In genomic region chrX:15572021-15572420, ce11 we compare ENCODE assay signal across 1 worm cellular context.
A peak's percentile ranks its signal among the peaks of the same experiment; 100 is the strongest.
TF ChIP-seq lines count a peak whose summit lies in the region.

No protein-coding gene starts in this region.

TF ChIP-seq in whole organism, L4 larva, 104 proteins besides CTCF, POLR2A, EP300 and RAD21 (continued from another document):
- TF ChIP-seq egl-43 (GFP tag; IDR thresholded peaks at IDR 0.05; lab: Robert Waterston, UW), result peak; percentile 48; the same call in 1 of the 2 replicates
- no peak for TF ChIP-seq snpc-4 (tag; optimal IDR thresholded peaks at IDR 0.05; lab: Kevin White, UChicago)
- no peak for TF ChIP-seq aha-1 (tag; lab: Kevin White, UChicago)
- no peak for TF ChIP-seq Y48G9A.11 (GFP tag; IDR thresholded peaks at IDR 0.05; lab: Robert Waterston, UW)
- TF ChIP-seq dve-1 (tag; optimal IDR thresholded peaks at IDR 0.05; lab: Kevin White, UChicago; ENCODE audit: insufficient read depth), result no peak
- no peak for TF ChIP-seq F44E2.7 (GFP tag; IDR thresholded peaks at IDR 0.05; lab: Robert Waterston, UW)
- TF ChIP-seq dmd-8 (GFP tag; IDR thresholded peaks at IDR 0.05; lab: Robert Waterston, UW), result 0 out of 2 replicates have a peak, but pooled peaks have one; percentile 15
- no peak for TF ChIP-seq aly-2 (tag; optimal IDR thresholded peaks at IDR 0.05; lab: Kevin White, UChicago)
- TF ChIP-seq hif-1 (tag; optimal IDR thresholded peaks at IDR 0.05; lab: Kevin White, UChicago), result no peak
- no peak for TF ChIP-seq zip-2 (tag; optimal IDR thresholded peaks at IDR 0.05; lab: Kevin White, UChicago)
- TF ChIP-seq nhr-76 (tag; optimal IDR thresholded peaks at IDR 0.05; lab: Kevin White, UChicago), result no peak
- peak; percentile 97 for TF ChIP-seq set-16 (GFP tag; IDR thresholded peaks at IDR 0.05; lab: Robert Waterston, UW)
